Fruit fly (Drosophila melanogaster) whole organism, wandering third instar larva: ENCODE measurements around the gene vex.

Experiments used
- Sp1 ChIP-seq: fragments of 200-800 bp; sonication (Bioruptor generic); optimal IDR thresholded peaks from 3 replicates; lab custom pipeline; 2019; ENCODE audit warnings: missing biosample characterization, mild to moderate bottlenecking, missing genetic modification characterization, moderate library complexity
- br ChIP-seq: fragments of 200-800 bp; sonication (Bioruptor generic); optimal IDR thresholded peaks from 2 replicates; lab custom pipeline; 2016; ENCODE audit warnings: missing biosample characterization, missing genetic modification characterization
- lola ChIP-seq: fragments of >200 bp; optimal IDR thresholded peaks from 2 replicates; lab custom pipeline; 2017; ENCODE audit warnings: missing biosample characterization, missing genetic modification characterization
- woc ChIP-seq: sonication (Bioruptor generic); optimal IDR thresholded peaks from 2 replicates; lab custom pipeline; 2016; ENCODE audit warnings: missing biosample characterization, mild to moderate bottlenecking, missing genetic modification characterization

DNA sequence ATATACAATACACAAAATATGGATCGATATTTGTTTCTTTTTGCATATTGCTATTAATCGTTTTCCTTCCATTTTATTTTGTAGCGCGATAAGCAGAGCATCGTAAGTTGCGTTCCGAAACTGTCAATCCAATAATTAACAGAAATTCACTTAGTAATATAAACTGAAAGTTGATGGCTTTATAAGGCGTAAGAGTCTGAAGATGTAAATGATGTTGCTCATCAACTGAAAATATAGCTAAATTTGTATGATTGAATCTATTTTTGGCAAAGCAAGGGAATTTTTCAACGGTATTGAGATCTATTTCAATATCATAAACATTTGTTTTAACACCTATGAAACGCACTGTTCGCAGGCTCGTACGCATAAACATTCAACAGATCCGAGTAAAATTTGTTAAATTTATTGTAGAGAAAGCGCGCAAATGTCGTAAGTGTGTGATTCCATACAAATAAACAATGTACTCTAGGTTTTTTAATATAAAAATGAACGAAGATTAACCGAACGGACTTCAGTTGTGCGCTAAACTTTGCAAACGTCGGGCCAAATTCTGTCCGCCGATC, 49.2 kb upstream of the vex start, which contains the start of gene Vago:
- peak; percentile 22 for TF ChIP-seq br (GFP tag; lab: Kevin White, UChicago)
- peak; percentile 34 for TF ChIP-seq Sp1 (GFP tag; lab: Kevin White, UChicago)
- TF ChIP-seq woc (GFP tag; lab: Kevin White, UChicago), result peak; percentile 3
- no peak for TF ChIP-seq lola (GFP tag; lab: Kevin White, UChicago)
